Worm (Caenorhabditis elegans) whole organism, L4 larva: ENCODE results near the gene nspc-18.

Source experiments
- D1046.2 ChIP-seq: fragments of 200-800 bp; sonication (Bioruptor generic); IDR thresholded peaks from 2 replicates; pipeline ENCODE4 v1.3.6; 2022; ENCODE audit warnings: missing genetic modification characterization, missing compliant biosample characterization
- F10B5.3 ChIP-seq: sonication (generic microtip); optimal IDR thresholded peaks from 2 replicates; lab custom pipeline; 2016; ENCODE audit warnings: mild to moderate bottlenecking, missing genetic modification characterization, missing compliant biosample characterization
- F37D6.2 ChIP-seq: sonication (generic microtip); optimal IDR thresholded peaks from 2 replicates; lab custom pipeline; 2016; ENCODE audit warnings: mild to moderate bottlenecking, missing genetic modification characterization, missing compliant biosample characterization
- F49E8.2 ChIP-seq: sonication (generic microtip); optimal IDR thresholded peaks from 2 replicates; lab custom pipeline; 2016; ENCODE audit warnings: missing compliant biosample characterization, mild to moderate bottlenecking, missing genetic modification characterization, borderline replicate concordance
- T26A8.4 ChIP-seq: fragments of 200-800 bp; sonication (Bioruptor generic); IDR thresholded peaks from 2 replicates; pipeline ENCODE4 v1.3.6; 2022; ENCODE audit warnings: missing genetic modification characterization, missing compliant biosample characterization
- Y5F2A.4 ChIP-seq: fragments of 200-800 bp; sonication (Bioruptor generic); optimal IDR thresholded peaks from 2 replicates; lab custom pipeline; 2018; ENCODE audit warnings: mild to moderate bottlenecking, missing genetic modification characterization, missing compliant biosample characterization
- Y75B8A.6 ChIP-seq: fragments of 200-800 bp; sonication (Bioruptor generic); IDR thresholded peaks from 2 replicates; pipeline ENCODE4 v1.3.6; 2022; ENCODE audit warnings: missing genetic modification reagents, missing genetic modification characterization, missing compliant biosample characterization
- ZK337.2 ChIP-seq: fragments of 200-800 bp; sonication (Bioruptor generic); IDR thresholded peaks from 2 replicates; pipeline ENCODE4 v1.3.6; 2022; ENCODE audit warnings: missing genetic modification reagents, missing genetic modification characterization, missing compliant biosample characterization
- aha-1 ChIP-seq: fragments of 150-350 bp; peaks from one replicate; lab custom pipeline; 2014; ENCODE audit warnings: missing biosample characterization, missing genetic modification characterization
- aly-2 ChIP-seq: sonication (generic microtip); optimal IDR thresholded peaks from 2 replicates; lab custom pipeline; 2018; ENCODE audit warnings: missing biosample characterization, missing genetic modification characterization
- ama-1 ChIP-seq: fragments of 150-350 bp; optimal IDR thresholded peaks from 2 replicates; lab custom pipeline; 2014; ENCODE audit warnings: inconsistent platforms, mixed read lengths
- attf-4 ChIP-seq: sonication (generic microtip); optimal IDR thresholded peaks from 3 replicates; lab custom pipeline; 2017; ENCODE audit warnings: missing biosample characterization, missing genetic modification characterization
- ceh-32 ChIP-seq: sonication (generic microtip); optimal IDR thresholded peaks from 2 replicates; lab custom pipeline; 2016; ENCODE audit warnings: mild to moderate bottlenecking, missing genetic modification characterization, missing compliant biosample characterization; ENCODE audit not compliant: poor library complexity
- ceh-62 ChIP-seq: sonication (generic microtip); optimal IDR thresholded peaks from 2 replicates; lab custom pipeline; 2017; ENCODE audit warnings: missing biosample characterization, missing genetic modification characterization
- ces-1 ChIP-seq: fragments of 150-350 bp; sonication (generic microtip); optimal IDR thresholded peaks from 4 replicates; lab custom pipeline; 2014; ENCODE audit warnings: missing biosample characterization, missing genetic modification reagents, missing genetic modification characterization
- cey-2 ChIP-seq: sonication (generic microtip); optimal IDR thresholded peaks from 3 replicates; lab custom pipeline; 2017; ENCODE audit warnings: missing genetic modification characterization, mild to moderate bottlenecking, missing compliant biosample characterization, antibody characterized with exemption, borderline replicate concordance; ENCODE audit not compliant: insufficient read depth
- dmd-6 ChIP-seq: fragments of 200-800 bp; sonication (Bioruptor generic); IDR thresholded peaks from 2 replicates; pipeline ENCODE4 v1.3.6; 2022; ENCODE audit warnings: missing genetic modification reagents, missing genetic modification characterization, missing compliant biosample characterization
- dmd-9 ChIP-seq: fragments of 200-800 bp; sonication (Bioruptor generic); IDR thresholded peaks from 2 replicates; pipeline ENCODE4 v1.3.6; 2022; ENCODE audit warnings: missing genetic modification reagents, missing genetic modification characterization, missing compliant biosample characterization
- dpl-1 ChIP-seq: fragments of 150-350 bp; optimal IDR thresholded peaks from 2 replicates; lab custom pipeline; 2014; ENCODE audit warnings: missing biosample characterization, missing genetic modification reagents, missing genetic modification characterization
- dve-1 ChIP-seq: sonication (generic microtip); optimal IDR thresholded peaks from 2 replicates; lab custom pipeline; 2017; ENCODE audit warnings: antibody characterized with exemption, mild to moderate bottlenecking, missing genetic modification characterization, missing compliant biosample characterization; ENCODE audit not compliant: insufficient read depth
- fkh-10 ChIP-seq: fragments of 150-350 bp; optimal IDR thresholded peaks from 2 replicates; lab custom pipeline; 2014; ENCODE audit warnings: missing biosample characterization, missing genetic modification reagents, missing genetic modification characterization
- gei-8 ChIP-seq: fragments of 200-800 bp; sonication (Bioruptor generic); optimal IDR thresholded peaks from 2 replicates; lab custom pipeline; 2018; ENCODE audit warnings: mild to moderate bottlenecking, missing genetic modification characterization, missing compliant biosample characterization
- hlh-30 ChIP-seq: sonication (generic microtip); optimal IDR thresholded peaks from 2 replicates; lab custom pipeline; 2017; ENCODE audit warnings: antibody characterized with exemption, mild to moderate bottlenecking, missing genetic modification characterization, missing compliant biosample characterization; ENCODE audit not compliant: insufficient read depth
- lim-7 ChIP-seq: fragments of 200-800 bp; sonication (Bioruptor generic); IDR thresholded peaks from 2 replicates; pipeline ENCODE4 v1.3.6; 2022; ENCODE audit warnings: missing genetic modification characterization, missing compliant biosample characterization
- lin-39 ChIP-seq: fragments of 150-350 bp; optimal IDR thresholded peaks from 2 replicates; lab custom pipeline; 2014; ENCODE audit warnings: missing biosample characterization, missing genetic modification reagents, missing genetic modification characterization
- lir-3 ChIP-seq: sonication (generic microtip); optimal IDR thresholded peaks from 2 replicates; lab custom pipeline; 2016; ENCODE audit warnings: mild to moderate bottlenecking, missing genetic modification characterization, missing compliant biosample characterization
- madf-9 ChIP-seq: fragments of 200-800 bp; sonication (Bioruptor generic); conservative IDR thresholded peaks from 2 replicates; pipeline ENCODE4 v1.3.6; 2022; ENCODE audit warnings: missing genetic modification reagents, missing genetic modification characterization, missing compliant biosample characterization
- mep-1 ChIP-seq: fragments of 150-350 bp; sonication (generic microtip); optimal IDR thresholded peaks from 3 replicates; lab custom pipeline; 2014; ENCODE audit warnings: missing biosample characterization, missing genetic modification characterization
- mxl-3 ChIP-seq: fragments of 200-800 bp; sonication (Bioruptor generic); optimal IDR thresholded peaks from 2 replicates; lab custom pipeline; 2018; ENCODE audit warnings: mild to moderate bottlenecking, missing genetic modification characterization, missing compliant biosample characterization
- nhr-111 ChIP-seq: fragments of 200-800 bp; sonication (Bioruptor generic); optimal IDR thresholded peaks from 2 replicates; lab custom pipeline; 2018; ENCODE audit warnings: mild to moderate bottlenecking, missing genetic modification characterization, missing compliant biosample characterization
- nhr-25 ChIP-seq: sonication (generic microtip); optimal IDR thresholded peaks from 2 replicates; lab custom pipeline; 2017; ENCODE audit warnings: missing genetic modification characterization, mild to moderate bottlenecking, missing compliant biosample characterization, antibody characterized with exemption, moderate library complexity, borderline replicate concordance; ENCODE audit not compliant: insufficient read depth
- nhr-28 ChIP-seq: fragments of 150-350 bp; optimal IDR thresholded peaks from 2 replicates; lab custom pipeline; 2014; ENCODE audit warnings: missing biosample characterization, missing genetic modification characterization
- nhr-6 ChIP-seq: fragments of 150-350 bp; optimal IDR thresholded peaks from 2 replicates; lab custom pipeline; 2014; ENCODE audit warnings: missing biosample characterization, missing genetic modification characterization
- nhr-76 ChIP-seq: fragments of 150-350 bp; optimal IDR thresholded peaks from 2 replicates; lab custom pipeline; 2014; ENCODE audit warnings: missing biosample characterization, missing genetic modification characterization
- pha-4 ChIP-seq, 2 experiments: fragments of 150-350 bp in 1 of 2; fragments of 200-800 bp in 1 of 2; sonication (Bioruptor generic) in 1 of 2; IDR thresholded peaks in 1 of 2; optimal IDR thresholded peaks in 1 of 2; 2 replicates each; pipeline versions ENCODE4 v1.3.6 to Lab custom; 2014 to 2022; ENCODE audit warnings: missing genetic modification characterization in 2 of 2, missing genetic modification reagents in 2 of 2, missing biosample characterization in 1 of 2, missing compliant biosample characterization in 1 of 2
- php-3 ChIP-seq: fragments of 200-800 bp; sonication (Bioruptor generic); IDR thresholded peaks from 2 replicates; pipeline ENCODE4 v1.3.6; 2022; ENCODE audit warnings: missing genetic modification reagents, missing genetic modification characterization, missing compliant biosample characterization
- pqm-1 ChIP-seq: sonication (generic microtip); optimal IDR thresholded peaks from 2 replicates; lab custom pipeline; 2017; ENCODE audit warnings: missing biosample characterization, missing genetic modification characterization
- sdz-12 ChIP-seq: fragments of 200-800 bp; sonication (Bioruptor generic); optimal IDR thresholded peaks from 2 replicates; lab custom pipeline; 2018; ENCODE audit warnings: mild to moderate bottlenecking, missing genetic modification characterization, missing compliant biosample characterization
- spr-1 ChIP-seq: sonication (generic microtip); optimal IDR thresholded peaks from 2 replicates; lab custom pipeline; 2016; ENCODE audit warnings: mild to moderate bottlenecking, missing genetic modification characterization, missing compliant biosample characterization
- spr-3 ChIP-seq: fragments of 200-800 bp; sonication (Bioruptor generic); optimal IDR thresholded peaks from 2 replicates; lab custom pipeline; 2018; ENCODE audit warnings: mild to moderate bottlenecking, missing genetic modification characterization, missing compliant biosample characterization
- tag-97 ChIP-seq: fragments of 200-800 bp; sonication (Bioruptor generic); IDR thresholded peaks from 2 replicates; pipeline ENCODE4 v1.3.6; 2022; ENCODE audit warnings: missing genetic modification characterization, missing compliant biosample characterization
- unc-39 ChIP-seq: sonication (generic microtip); optimal IDR thresholded peaks from 2 replicates; lab custom pipeline; 2017; ENCODE audit warnings: missing biosample characterization, missing genetic modification characterization
- vab-7 ChIP-seq: fragments of 200-800 bp; sonication (Bioruptor generic); IDR thresholded peaks from 2 replicates; pipeline ENCODE4 v1.3.6; 2022; ENCODE audit warnings: missing genetic modification reagents, missing genetic modification characterization, missing compliant biosample characterization
- zag-1 ChIP-seq: fragments of 150-350 bp; optimal IDR thresholded peaks from 2 replicates; lab custom pipeline; 2014; ENCODE audit warnings: missing biosample characterization, missing genetic modification characterization
- zip-11 ChIP-seq: fragments of 200-800 bp; sonication (Bioruptor generic); IDR thresholded peaks from 2 replicates; pipeline ENCODE4 v1.3.6; 2022; ENCODE audit warnings: missing genetic modification characterization, missing compliant biosample characterization
- zip-2 ChIP-seq: fragments of 150-350 bp; optimal IDR thresholded peaks from 2 replicates; lab custom pipeline; 2014; ENCODE audit warnings: missing biosample characterization, missing genetic modification characterization
- ztf-11 ChIP-seq: fragments of 150-350 bp; optimal IDR thresholded peaks from 2 replicates; lab custom pipeline; 2014; ENCODE audit warnings: missing biosample characterization, missing genetic modification characterization

nspc-18 gene

ce11 chrX:14543224-14543623, 15.8 kb upstream of the nspc-18 start, which contains the start of gene T24C2.3:
Gene T24C2.3 (plus strand): TSS chrX:14543524.
- no peak for TF ChIP-seq aha-1 (tag; lab: Kevin White, UChicago)
- no peak for TF ChIP-seq T26A8.4 (GFP tag; lab: Robert Waterston, UW)
- TF ChIP-seq D1046.2: no peak
- no peak for TF ChIP-seq nhr-25 (tag; lab: Kevin White, UChicago)
- no peak for TF ChIP-seq F10B5.3 (tag; lab: Kevin White, UChicago)
- TF ChIP-seq vab-7: no peak
- no peak for TF ChIP-seq lin-39 (tag; lab: Kevin White, UChicago)
- no peak for TF ChIP-seq zip-2 (tag; lab: Kevin White, UChicago)
- no peak for TF ChIP-seq mep-1 (tag; lab: Kevin White, UChicago)
- TF ChIP-seq madf-9 (GFP tag; lab: Robert Waterston, UW): no peak
- no peak for TF ChIP-seq dmd-9 (GFP tag; lab: Robert Waterston, UW)
- no peak for TF ChIP-seq aly-2 (tag; lab: Kevin White, UChicago)
- no peak for TF ChIP-seq spr-1
- no peak for TF ChIP-seq nhr-28 (tag; lab: Kevin White, UChicago)
- TF ChIP-seq dpl-1 (GFP tag; lab: Kevin White, UChicago): no peak
- no peak for TF ChIP-seq pha-4 (GFP tag; IDR thresholded peaks at IDR 0.05; lab: Robert Waterston, UW)
- TF ChIP-seq pha-4 (tag; optimal IDR thresholded peaks at IDR 0.05; lab: Kevin White, UChicago): no peak

DNA sequence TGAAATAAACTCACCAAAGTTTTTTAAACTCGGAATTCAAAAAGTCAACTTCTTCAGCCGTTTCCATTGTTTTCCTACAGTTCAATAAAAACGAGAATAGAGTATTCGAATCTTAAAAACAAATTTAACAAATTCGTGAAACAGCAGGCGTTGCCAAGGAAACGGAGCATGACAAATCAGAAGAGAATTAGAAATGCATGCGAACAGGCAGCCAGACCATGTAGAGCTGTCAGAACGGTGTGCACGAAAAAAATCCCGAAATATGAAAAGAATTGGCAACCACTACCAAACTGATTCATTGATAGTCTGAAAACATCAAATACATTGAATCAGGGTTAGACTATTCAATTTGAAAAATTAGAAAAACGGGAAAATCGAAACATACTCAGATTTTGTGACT, 14.5 kb upstream of the nspc-18 start, which contains the start of gene fbxa-81:
Gene fbxa-81 (minus strand): TSS at position 101 of the 400 bp plus-strand sequence.
- TF ChIP-seq F49E8.2 (no peak), attf-4 (no peak), nhr-111 (GFP tag; lab: Kevin White, UChicago) (no peak), ZK337.2 (GFP tag; lab: Robert Waterston, UW) (no peak), pha-4 (GFP tag; IDR thresholded peaks at IDR 0.05; lab: Robert Waterston, UW) (no peak), pha-4 (tag; optimal IDR thresholded peaks at IDR 0.05; lab: Kevin White, UChicago) (no peak), ztf-11 (tag; lab: Kevin White, UChicago) (no peak), unc-39 (tag; lab: Kevin White, UChicago) (no peak), zip-11 (GFP tag; lab: Robert Waterston, UW) (no peak), ces-1 (no peak), dve-1 (tag; lab: Kevin White, UChicago) (no peak), nhr-6 (no peak), gei-8 (GFP tag; lab: Kevin White, UChicago) (no peak), sdz-12 (GFP tag; lab: Kevin White, UChicago) (no peak), tag-97 (GFP tag; lab: Robert Waterston, UW) (no peak), lim-7 (GFP tag; lab: Robert Waterston, UW) (no peak), spr-3 (GFP tag; lab: Kevin White, UChicago) (no peak)
- TF ChIP-seq, all 104 proteins: peak for 0

DNA sequence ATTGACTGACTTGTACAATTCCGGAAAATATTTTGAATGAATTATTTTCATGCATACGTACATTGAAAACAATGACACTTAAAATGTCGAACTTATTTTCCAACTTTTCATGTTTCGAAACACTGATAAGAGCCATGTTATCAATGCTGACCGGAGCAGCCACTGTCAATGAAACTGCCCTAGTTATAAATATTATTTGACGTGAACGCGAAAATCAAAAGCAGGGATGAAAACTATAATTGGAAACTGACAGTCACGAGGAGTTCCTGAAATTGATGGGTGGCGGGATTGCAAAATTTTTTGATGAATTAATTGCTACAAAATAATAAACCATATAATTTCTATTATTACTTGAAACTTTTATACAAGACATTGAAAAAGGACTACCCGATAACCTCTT, 12.0 kb upstream of the nspc-18 start:
- TF ChIP-seq dpl-1 (GFP tag; lab: Kevin White, UChicago) (no peak), ceh-62 (tag; lab: Kevin White, UChicago) (no peak), fkh-10 (no peak), php-3 (GFP tag; lab: Robert Waterston, UW) (peak; percentile 80), zip-11 (GFP tag; lab: Robert Waterston, UW) (no peak), ceh-32 (no peak), nhr-111 (GFP tag; lab: Kevin White, UChicago) (no peak), dve-1 (tag; lab: Kevin White, UChicago) (peak; percentile 74), aha-1 (tag; lab: Kevin White, UChicago) (no peak), nhr-76 (tag; lab: Kevin White, UChicago) (no peak), Y75B8A.6 (GFP tag; lab: Robert Waterston, UW) (no peak), mxl-3 (GFP tag; lab: Kevin White, UChicago) (no peak), nhr-6 (no peak), dmd-6 (peak; percentile 91), ztf-11 (tag; lab: Kevin White, UChicago) (no peak), F37D6.2 (tag; lab: Kevin White, UChicago) (no peak), cey-2 (tag; lab: Kevin White, UChicago) (no peak), hlh-30 (tag; lab: Kevin White, UChicago) (peak; percentile 44), lin-39 (tag; lab: Kevin White, UChicago) (no peak), zag-1 (tag; lab: Kevin White, UChicago) (no peak), lir-3 (tag; lab: Kevin White, UChicago) (no peak), ama-1 (lab: Kevin White, UChicago) (no peak), Y5F2A.4 (GFP tag; lab: Kevin White, UChicago) (no peak), pqm-1 (tag; lab: Kevin White, UChicago) (peak; percentile 73), mep-1 (tag; lab: Kevin White, UChicago) (no peak)
